Fruit fly (Drosophila melanogaster) whole organism, prepupa: ENCODE results near the gene Pnn.

Experiments
- Blimp-1 ChIP-seq: fragments of 200-800 bp; sonication (Bioruptor generic); optimal IDR thresholded peaks from 3 replicates; lab custom pipeline; 2017; ENCODE audit warnings: missing biosample characterization, missing genetic modification characterization, mild to moderate bottlenecking, moderate library complexity, missing genetic modification reagents
- CG10631 ChIP-seq: fragments of 200-800 bp; sonication (Bioruptor generic); optimal IDR thresholded peaks from 2 replicates; lab custom pipeline; 2016; ENCODE audit warnings: missing biosample characterization, missing genetic modification characterization
- CG10669 ChIP-seq: fragments of 200-800 bp; sonication (Bioruptor generic); optimal IDR thresholded peaks from 3 replicates; lab custom pipeline; 2018; ENCODE audit warnings: missing biosample characterization, mild to moderate bottlenecking, missing genetic modification characterization, moderate library complexity
- CG11294 ChIP-seq: fragments of 200-800 bp; sonication (Bioruptor generic); IDR thresholded peaks from 2 replicates; pipeline ENCODE4 v1.3.6; 2022; ENCODE audit warnings: missing biosample characterization, missing genetic modification characterization
- CG11762 ChIP-seq: fragments of 200-800 bp; sonication (Bioruptor generic); optimal IDR thresholded peaks from 3 replicates; lab custom pipeline; 2016; ENCODE audit warnings: missing biosample characterization, missing genetic modification characterization; ENCODE audit not compliant: insufficient read depth
- CG11902 ChIP-seq: fragments of 200-800 bp; sonication (Bioruptor generic); optimal IDR thresholded peaks from 3 replicates; lab custom pipeline; 2016; ENCODE audit warnings: missing biosample characterization, missing genetic modification characterization
- CG15336 ChIP-seq: fragments of 200-800 bp; sonication (Bioruptor generic); IDR thresholded peaks from 2 replicates; pipeline ENCODE4 v1.3.6; 2022; ENCODE audit warnings: missing biosample characterization, missing genetic modification characterization
- CG1621 ChIP-seq: fragments of 200-800 bp; sonication (Bioruptor generic); optimal IDR thresholded peaks from 3 replicates; lab custom pipeline; 2018; ENCODE audit warnings: missing biosample characterization, mild to moderate bottlenecking, missing genetic modification characterization
- CG16779 ChIP-seq: fragments of 200-800 bp; sonication (Bioruptor generic); optimal IDR thresholded peaks from 3 replicates; lab custom pipeline; 2017; ENCODE audit warnings: missing biosample characterization, mild to moderate bottlenecking, missing genetic modification characterization
- CG31627 ChIP-seq: fragments of 200-800 bp; sonication (Bioruptor generic); optimal IDR thresholded peaks from 3 replicates; lab custom pipeline; 2016; ENCODE audit warnings: missing biosample characterization, missing genetic modification characterization
- CG32006 ChIP-seq: fragments of 200-800 bp; sonication (Bioruptor generic); optimal IDR thresholded peaks from 3 replicates; lab custom pipeline; 2017; ENCODE audit warnings: missing biosample characterization, mild to moderate bottlenecking, missing genetic modification characterization
- CG34406 ChIP-seq: fragments of 200-800 bp; sonication (Bioruptor generic); optimal IDR thresholded peaks from 3 replicates; lab custom pipeline; 2016; ENCODE audit warnings: missing biosample characterization, missing genetic modification characterization
- CG3919 ChIP-seq: fragments of 200-800 bp; sonication (Bioruptor generic); optimal IDR thresholded peaks from 3 replicates; lab custom pipeline; 2016; ENCODE audit warnings: missing biosample characterization, missing genetic modification characterization
- CG4318 ChIP-seq: fragments of 200-800 bp; sonication (Bioruptor generic); optimal IDR thresholded peaks from 3 replicates; lab custom pipeline; 2017; ENCODE audit warnings: missing biosample characterization, mild to moderate bottlenecking, missing genetic modification characterization
- CG6163 ChIP-seq: fragments of 200-800 bp; sonication (Bioruptor generic); IDR thresholded peaks from 3 replicates; pipeline ENCODE4 v1.3.6; 2022; ENCODE audit warnings: missing biosample characterization, missing genetic modification characterization
- CG6276 ChIP-seq: fragments of 200-800 bp; sonication (Bioruptor generic); optimal IDR thresholded peaks from 2 replicates; lab custom pipeline; 2017; ENCODE audit warnings: missing biosample characterization, mild to moderate bottlenecking, missing genetic modification characterization
- CG6792 ChIP-seq: fragments of 200-800 bp; sonication (Bioruptor generic); optimal IDR thresholded peaks from 3 replicates; lab custom pipeline; 2016; ENCODE audit warnings: missing biosample characterization, missing genetic modification characterization
- CG6808 ChIP-seq: fragments of 200-800 bp; sonication (Bioruptor generic); optimal IDR thresholded peaks from 3 replicates; lab custom pipeline; 2017; ENCODE audit warnings: missing biosample characterization, missing genetic modification characterization, mild to moderate bottlenecking, moderate library complexity, missing genetic modification reagents
- CG6854 ChIP-seq: fragments of 200-800 bp; sonication (Bioruptor generic); optimal IDR thresholded peaks from 2 replicates; lab custom pipeline; 2017; ENCODE audit warnings: missing biosample characterization, mild to moderate bottlenecking, missing genetic modification characterization
- CG8119 ChIP-seq: fragments of 200-800 bp; sonication (Bioruptor generic); IDR thresholded peaks from 3 replicates; pipeline ENCODE4 v1.3.6; 2022; ENCODE audit warnings: missing biosample characterization, missing genetic modification characterization
- CG8319 ChIP-seq: fragments of 200-800 bp; sonication (Bioruptor generic); optimal IDR thresholded peaks from 3 replicates; lab custom pipeline; 2016; ENCODE audit warnings: missing biosample characterization, missing genetic modification characterization
- CG8632 ChIP-seq: fragments of 200-800 bp; sonication (Bioruptor generic); optimal IDR thresholded peaks from 3 replicates; lab custom pipeline; 2016; ENCODE audit warnings: missing biosample characterization, missing genetic modification characterization
- Eip75B ChIP-seq: fragments of 200-800 bp; sonication (Bioruptor generic); optimal IDR thresholded peaks from 3 replicates; lab custom pipeline; 2016; ENCODE audit warnings: missing biosample characterization, missing genetic modification characterization
- Eip78C ChIP-seq: fragments of 200-800 bp; sonication (Bioruptor generic); peaks from one replicate; lab custom pipeline; 2016; ENCODE audit warnings: missing biosample characterization, missing genetic modification characterization
- Ets96B ChIP-seq: fragments of 200-800 bp; optimal IDR thresholded peaks from 2 replicates; lab custom pipeline; 2019; ENCODE audit warnings: missing biosample characterization, mild to moderate bottlenecking, missing genetic modification characterization, moderate library complexity
- Gug ChIP-seq: fragments of 200-800 bp; sonication (Bioruptor generic); IDR thresholded peaks from 2 replicates; pipeline ENCODE4 v1.3.6; 2022; ENCODE audit warnings: missing biosample characterization, missing genetic modification characterization
- Hr39 ChIP-seq: fragments of 200-800 bp; sonication (Bioruptor generic); optimal IDR thresholded peaks from 2 replicates; lab custom pipeline; 2016; ENCODE audit warnings: missing biosample characterization, missing genetic modification characterization
- Hr4 ChIP-seq: fragments of 200-800 bp; sonication (Bioruptor generic); optimal IDR thresholded peaks from 3 replicates; lab custom pipeline; 2016; ENCODE audit warnings: missing biosample characterization, missing genetic modification characterization
- Lpt ChIP-seq: fragments of 200-800 bp; sonication (Bioruptor generic); optimal IDR thresholded peaks from 3 replicates; lab custom pipeline; 2016; ENCODE audit warnings: missing biosample characterization, missing genetic modification characterization
- Met ChIP-seq: fragments of 200-800 bp; sonication (Bioruptor generic); optimal IDR thresholded peaks from 3 replicates; lab custom pipeline; 2016; ENCODE audit warnings: missing biosample characterization, missing genetic modification characterization
- OdsH ChIP-seq: fragments of 200-800 bp; sonication (Bioruptor generic); optimal IDR thresholded peaks from 3 replicates; lab custom pipeline; 2016; ENCODE audit warnings: missing biosample characterization, missing genetic modification characterization
- Smox ChIP-seq: fragments of 200-800 bp; sonication (Bioruptor generic); optimal IDR thresholded peaks from 3 replicates; lab custom pipeline; 2016; ENCODE audit warnings: missing biosample characterization, missing genetic modification characterization
- Sox102F ChIP-seq: fragments of 200-800 bp; sonication (Bioruptor generic); optimal IDR thresholded peaks from 2 replicates; lab custom pipeline; 2016; ENCODE audit warnings: missing biosample characterization, mild to moderate bottlenecking, missing genetic modification characterization
- Sox14 ChIP-seq: fragments of 200-800 bp; sonication (Bioruptor generic); optimal IDR thresholded peaks from 3 replicates; lab custom pipeline; 2016; ENCODE audit warnings: missing biosample characterization, missing genetic modification characterization
- Sox15 ChIP-seq: fragments of 200-800 bp; sonication (Bioruptor generic); optimal IDR thresholded peaks from 3 replicates; lab custom pipeline; 2016; ENCODE audit warnings: missing biosample characterization, missing genetic modification characterization
- acj6 ChIP-seq: fragments of 200-800 bp; sonication (Bioruptor generic); optimal IDR thresholded peaks from 3 replicates; lab custom pipeline; 2016; ENCODE audit warnings: missing biosample characterization, missing genetic modification characterization
- dac ChIP-seq: fragments of 200-800 bp; sonication (Bioruptor generic); optimal IDR thresholded peaks from 2 replicates; lab custom pipeline; 2017; ENCODE audit warnings: missing biosample characterization, mild to moderate bottlenecking, missing genetic modification characterization
- dsx ChIP-seq: fragments of 200-800 bp; optimal IDR thresholded peaks from 3 replicates; lab custom pipeline; 2019; ENCODE audit warnings: missing biosample characterization, mild to moderate bottlenecking, missing genetic modification characterization, moderate library complexity; ENCODE audit not compliant: poor library complexity, severe bottlenecking
- eg ChIP-seq: fragments of 200-800 bp; sonication (Bioruptor generic); IDR thresholded peaks from 3 replicates; pipeline ENCODE4 v1.3.6; 2022; ENCODE audit warnings: missing biosample characterization, missing genetic modification characterization
- fd59A ChIP-seq: fragments of 200-800 bp; sonication (Bioruptor generic); optimal IDR thresholded peaks from 2 replicates; lab custom pipeline; 2017; ENCODE audit warnings: missing biosample characterization, mild to moderate bottlenecking, missing genetic modification characterization, missing genetic modification reagents
- fd85E ChIP-seq: fragments of 200-800 bp; sonication (Bioruptor generic); optimal IDR thresholded peaks from 3 replicates; lab custom pipeline; 2016; ENCODE audit warnings: missing biosample characterization, missing genetic modification characterization
- fkh ChIP-seq: fragments of 200-800 bp; sonication (Bioruptor generic); optimal IDR thresholded peaks from 3 replicates; lab custom pipeline; 2017; ENCODE audit warnings: missing biosample characterization, mild to moderate bottlenecking, missing genetic modification characterization, moderate library complexity
- lz ChIP-seq: fragments of 200-800 bp; sonication (Bioruptor generic); optimal IDR thresholded peaks from 3 replicates; lab custom pipeline; 2016; ENCODE audit warnings: missing biosample characterization, missing genetic modification characterization
- net ChIP-seq: fragments of 200-800 bp; sonication (Bioruptor generic); optimal IDR thresholded peaks from 3 replicates; lab custom pipeline; 2016; ENCODE audit warnings: missing biosample characterization, missing genetic modification characterization
- pdm3 ChIP-seq: fragments of 200-800 bp; sonication (Bioruptor generic); optimal IDR thresholded peaks from 3 replicates; lab custom pipeline; 2016; ENCODE audit warnings: missing biosample characterization, missing genetic modification characterization
- spab ChIP-seq: fragments of 200-800 bp; sonication (Bioruptor generic); optimal IDR thresholded peaks from 2 replicates; lab custom pipeline; 2017; ENCODE audit warnings: missing biosample characterization, mild to moderate bottlenecking, missing genetic modification characterization, missing genetic modification reagents
- ss ChIP-seq, 2 experiments: fragments of 200-800 bp; sonication (Bioruptor generic); optimal IDR thresholded peaks; 2 replicates in 1 of 2; 3 replicates in 1 of 2; lab custom pipeline; 2017 to 2018; ENCODE audit warnings: mild to moderate bottlenecking in 2 of 2, missing biosample characterization in 2 of 2, missing genetic modification characterization in 2 of 2, moderate library complexity in 1 of 2
- svp ChIP-seq: fragments of 200-800 bp; sonication (Bioruptor generic); peaks from one replicate; lab custom pipeline; 2016; ENCODE audit warnings: missing biosample characterization, missing genetic modification characterization
- vri ChIP-seq: fragments of 200-800 bp; sonication (Bioruptor generic); optimal IDR thresholded peaks from 3 replicates; lab custom pipeline; 2016; ENCODE audit warnings: missing biosample characterization, mild to moderate bottlenecking, missing genetic modification characterization

The Pnn gene

dm6 chr3R:9777941-9778360 lies 37.3 kb downstream of the Pnn start, which contains the start of gene RpS29 (continued):
- TF ChIP-seq Eip78C (GFP tag; lab: Kevin White, UChicago) (peak; percentile 79), CG15336 (GFP tag; lab: Robert Waterston, UW) (no peak), Smox (no peak), CG11294 (GFP tag; lab: Robert Waterston, UW) (no peak), pdm3 (peak; percentile 55), CG16779 (tag; lab: Kevin White, UChicago) (no peak), net (peak; percentile 34), svp (peak; percentile 67), CG31627 (GFP tag; lab: Kevin White, UChicago) (peak; percentile 76), lz (peak; percentile 70), CG8632 (GFP tag; lab: Kevin White, UChicago) (no peak), CG10631 (GFP tag; lab: Kevin White, UChicago) (peak; percentile 36), CG6808 (GFP tag; lab: Kevin White, UChicago) (peak; percentile 42), fd59A (GFP tag; lab: Kevin White, UChicago) (no peak), Ets96B (tag; lab: Kevin White, UChicago) (no peak), CG8319 (no peak), CG11762 (no peak), Sox15 (peak; percentile 33), CG34406 (GFP tag; lab: Kevin White, UChicago) (peak; percentile 8), OdsH (peak; percentile 51), CG32006 (no peak), fkh (no peak), Hr4 (peak; percentile 22)

DNA sequence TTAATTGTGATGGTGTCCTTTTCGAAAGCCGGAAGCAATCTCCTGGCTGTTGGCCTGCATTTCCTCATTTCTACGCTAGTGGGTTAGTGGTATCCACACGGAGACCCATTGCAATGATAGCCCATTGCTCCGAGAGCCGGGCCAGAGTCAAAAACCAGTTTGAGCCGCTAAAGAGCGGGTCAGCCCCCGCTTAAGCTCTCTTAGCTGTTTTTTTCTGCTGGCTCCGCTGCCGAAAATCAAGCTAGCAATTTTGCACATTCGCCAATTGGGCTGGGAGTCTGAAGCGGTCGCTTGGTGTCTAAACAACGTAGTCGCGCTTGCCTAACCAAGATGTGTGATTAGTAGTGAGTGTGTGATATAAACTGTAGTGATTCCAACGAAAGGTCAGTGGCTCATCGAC lies 39.1 kb downstream of the Pnn start, which contains the start of gene CG12947:
CG12947 (plus strand) TSS at position 301 of the 400 bp plus-strand sequence.
- no peak for TF ChIP-seq CG3919 (GFP tag; lab: Kevin White, UChicago)
- TF ChIP-seq CG6854, result no peak
- TF ChIP-seq Eip78C (GFP tag; lab: Kevin White, UChicago), result peak; percentile 65
- TF ChIP-seq spab (GFP tag; lab: Kevin White, UChicago), result no peak
- no peak for TF ChIP-seq acj6
- no peak for TF ChIP-seq Met (GFP tag; lab: Kevin White, UChicago)
- no peak for TF ChIP-seq CG6792
- TF ChIP-seq Hr39 (GFP tag; lab: Kevin White, UChicago), result no peak
- no peak for TF ChIP-seq CG11902 (GFP tag; lab: Kevin White, UChicago)
- no peak for TF ChIP-seq CG6163
- TF ChIP-seq fd85E (GFP tag; lab: Kevin White, UChicago), result no peak
- no peak for TF ChIP-seq ss (GFP tag; optimal IDR thresholded peaks at IDR 0.05; lab: Kevin White, UChicago)
- TF ChIP-seq CG8119 (GFP tag; lab: Robert Waterston, UW), result no peak
- no peak for TF ChIP-seq Gug (GFP tag; lab: Robert Waterston, UW)
- peak; percentile 12 for TF ChIP-seq CG6276
- no peak for TF ChIP-seq vri
- TF ChIP-seq dsx (GFP tag; lab: Kevin White, UChicago), result no peak
- no peak for TF ChIP-seq dac
- no peak for TF ChIP-seq Lpt (GFP tag; lab: Kevin White, UChicago)
- 0 out of 3 replicates have a peak, but pooled peaks have one; percentile 22 for TF ChIP-seq eg (GFP tag; lab: Robert Waterston, UW)
- no peak for TF ChIP-seq CG11762
- no peak for TF ChIP-seq Sox14 (GFP tag; lab: Kevin White, UChicago)
- no peak for TF ChIP-seq CG8632 (GFP tag; lab: Kevin White, UChicago)
- TF ChIP-seq Blimp-1 (GFP tag; lab: Kevin White, UChicago), result no peak
- TF ChIP-seq net, result no peak
- TF ChIP-seq CG10631 (GFP tag; lab: Kevin White, UChicago), result no peak
- no peak for TF ChIP-seq Smox
- peak; percentile 27; the same call in 1 of the 2 replicates for TF ChIP-seq CG15336 (GFP tag; lab: Robert Waterston, UW)
- no peak for TF ChIP-seq CG4318 (GFP tag; lab: Kevin White, UChicago)
- TF ChIP-seq pdm3, result no peak
- TF ChIP-seq Sox102F (GFP tag; lab: Kevin White, UChicago), result no peak
- no peak for TF ChIP-seq Eip75B (GFP tag; lab: Kevin White, UChicago)
- no peak for TF ChIP-seq CG10669
- peak; percentile 1 for TF ChIP-seq CG1621 (tag; lab: Kevin White, UChicago)
- TF ChIP-seq, all 60 proteins: peak for 5
